Worm (Caenorhabditis elegans): ENCODE data around the gene nhr-222.

DNA sequence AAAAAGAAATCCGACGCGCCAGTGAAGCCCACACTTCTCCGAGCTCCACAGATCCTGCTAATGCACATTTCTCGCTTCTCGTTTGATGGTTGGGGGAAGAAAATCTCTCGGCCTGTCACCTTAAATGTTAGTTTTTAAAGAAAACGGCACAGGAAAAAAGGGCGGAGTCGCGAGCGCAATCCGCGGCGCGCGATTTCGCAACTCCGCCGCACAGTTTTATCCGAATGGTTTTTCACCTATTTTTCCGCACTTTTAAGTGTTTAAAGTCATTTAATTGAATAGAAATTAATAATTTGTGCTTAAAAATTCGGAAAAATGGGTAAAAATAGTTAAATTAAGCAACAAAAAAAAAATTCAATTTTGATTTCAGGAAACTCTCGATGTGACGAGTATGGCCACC, 44.4 kb upstream of the nhr-222 start:
- TF ChIP-seq tbx-37 (GFP tag; conservative IDR thresholded peaks at IDR 0.05) (no peak), B0310.2 (tag; optimal IDR thresholded peaks at IDR 0.05) (peak; percentile 52), aly-1 (tag; optimal IDR thresholded peaks at IDR 0.05) (no peak), flt-1 (GFP tag; IDR thresholded peaks at IDR 0.05) (no peak; the same call in 1 of the 2 replicates), ets-7 (tag; optimal IDR thresholded peaks at IDR 0.05) (no peak)

Measured in whole organism, early embryonic.